Worm (Caenorhabditis elegans) whole organism, L1 larva: ENCODE results near the gene E02H1.5.

Experiments
- C04F5.9 ChIP-seq: sonication (generic microtip); optimal IDR thresholded peaks from 2 replicates; lab custom pipeline; 2016; ENCODE audit warnings: missing genetic modification characterization, missing compliant biosample characterization
- C16A3.4 ChIP-seq: fragments of 150-350 bp; optimal IDR thresholded peaks from 2 replicates; lab custom pipeline; 2014; ENCODE audit warnings: missing biosample characterization, missing genetic modification characterization
- C34B4.2 ChIP-seq: sonication (generic microtip); optimal IDR thresholded peaks from 2 replicates; lab custom pipeline; 2017; ENCODE audit warnings: mild to moderate bottlenecking, missing genetic modification characterization, missing compliant biosample characterization
- Y116A8C.19 ChIP-seq: sonication (generic microtip); optimal IDR thresholded peaks from 2 replicates; lab custom pipeline; 2016; ENCODE audit warnings: missing compliant biosample characterization, missing genetic modification characterization, borderline replicate concordance
- aha-1 ChIP-seq: fragments of 150-350 bp; optimal IDR thresholded peaks from 2 replicates; lab custom pipeline; 2014; ENCODE audit warnings: missing biosample characterization, missing genetic modification characterization
- alr-1 ChIP-seq: fragments of 200-800 bp; sonication (Bioruptor generic); optimal IDR thresholded peaks from 2 replicates; lab custom pipeline; 2018; ENCODE audit warnings: borderline replicate concordance, mild to moderate bottlenecking, missing genetic modification characterization, missing compliant biosample characterization
- ama-1 ChIP-seq: fragments of 150-350 bp; optimal IDR thresholded peaks from 2 replicates; lab custom pipeline; 2014
- blmp-1 ChIP-seq: fragments of 150-350 bp; optimal IDR thresholded peaks from 2 replicates; lab custom pipeline; 2014; ENCODE audit warnings: missing biosample characterization, missing genetic modification characterization
- ceh-63 ChIP-seq: fragments of 200-800 bp; sonication (Bioruptor generic); optimal IDR thresholded peaks from 2 replicates; lab custom pipeline; 2018; ENCODE audit warnings: mild to moderate bottlenecking, missing genetic modification characterization, missing compliant biosample characterization
- ceh-82 ChIP-seq, 3 experiments: fragments of 150-350 bp in 1 of 3; sonication (generic microtip) in 2 of 3; optimal IDR thresholded peaks; 2 replicates each; lab custom pipeline; 2014 to 2017; ENCODE audit warnings: missing biosample characterization in 3 of 3, missing genetic modification characterization in 3 of 3
- ces-1 ChIP-seq: fragments of 150-350 bp; optimal IDR thresholded peaks from 2 replicates; lab custom pipeline; 2014; ENCODE audit warnings: missing biosample characterization, missing genetic modification reagents, missing genetic modification characterization
- dpl-1 ChIP-seq, 3 experiments: fragments of 150-350 bp in 2 of 3; sonication (generic microtip) in 1 of 3; optimal IDR thresholded peaks; 2 replicates each; lab custom pipeline; 2014 to 2017; ENCODE audit warnings: missing biosample characterization in 3 of 3, missing genetic modification characterization in 3 of 3, missing genetic modification reagents in 3 of 3
- efl-1 ChIP-seq, 4 experiments: fragments of 150-350 bp; optimal IDR thresholded peaks in 3 of 4; peaks in 1 of 4; 1 replicate in 1 of 4; 2 replicates in 3 of 4; lab custom pipeline; 2014; ENCODE audit warnings: missing biosample characterization in 2 of 4, missing genetic modification characterization in 2 of 4, missing genetic modification reagents in 2 of 4
- elt-3 ChIP-seq, 6 experiments: fragments of 150-350 bp in 1 of 6; sonication (generic microtip); optimal IDR thresholded peaks; 2 replicates each; lab custom pipeline; 2017 to 2018; ENCODE audit warnings: missing biosample characterization in 6 of 6, missing genetic modification characterization in 6 of 6, inconsistent platforms in 1 of 6
- fkh-8 ChIP-seq: sonication (generic microtip); optimal IDR thresholded peaks from 2 replicates; lab custom pipeline; 2016; ENCODE audit warnings: mild to moderate bottlenecking, missing genetic modification characterization, missing compliant biosample characterization
- fos-1 ChIP-seq: fragments of 150-350 bp; optimal IDR thresholded peaks from 2 replicates; lab custom pipeline; 2014; ENCODE audit warnings: missing biosample characterization, missing genetic modification characterization
- hlh-4 ChIP-seq: sonication (generic microtip); optimal IDR thresholded peaks from 2 replicates; lab custom pipeline; 2016; ENCODE audit warnings: mild to moderate bottlenecking, missing genetic modification characterization, missing compliant biosample characterization
- jun-1 ChIP-seq: fragments of 150-350 bp; optimal IDR thresholded peaks from 2 replicates; lab custom pipeline; 2014; ENCODE audit warnings: missing biosample characterization, missing genetic modification reagents, missing genetic modification characterization
- lin-14 ChIP-seq: fragments of 200-800 bp; sonication (Bioruptor generic); optimal IDR thresholded peaks from 2 replicates; lab custom pipeline; 2018; ENCODE audit warnings: mild to moderate bottlenecking, missing genetic modification characterization, moderate library complexity, missing compliant biosample characterization
- lin-15B ChIP-seq: fragments of 150-350 bp; sonication (generic microtip); optimal IDR thresholded peaks from 3 replicates; lab custom pipeline; 2014; ENCODE audit warnings: missing biosample characterization, missing genetic modification characterization
- lin-35 ChIP-seq, 2 experiments: fragments of 150-350 bp; optimal IDR thresholded peaks; 2 replicates each; lab custom pipeline; 2014; ENCODE audit warnings: missing biosample characterization in 2 of 2, missing genetic modification characterization in 2 of 2, missing genetic modification reagents in 2 of 2
- lsy-2 ChIP-seq, 2 experiments: fragments of 150-350 bp; optimal IDR thresholded peaks; 2 replicates each; lab custom pipeline; 2014; ENCODE audit warnings: missing biosample characterization in 2 of 2, missing genetic modification characterization in 2 of 2
- mab-9 ChIP-seq: fragments of 200-800 bp; sonication (Bioruptor generic); IDR thresholded peaks from 2 replicates; pipeline ENCODE4 v1.3.6; 2022; ENCODE audit warnings: missing genetic modification reagents, missing genetic modification characterization, missing compliant biosample characterization
- mdl-1 ChIP-seq, 2 experiments: fragments of 150-350 bp; optimal IDR thresholded peaks; 2 replicates each; lab custom pipeline; 2014 to 2017; ENCODE audit warnings: missing biosample characterization in 2 of 2, missing genetic modification characterization in 2 of 2, inconsistent platforms in 1 of 2
- mep-1 ChIP-seq: fragments of 150-350 bp; optimal IDR thresholded peaks from 2 replicates; lab custom pipeline; 2014; ENCODE audit warnings: missing biosample characterization, missing genetic modification characterization
- nhr-20 ChIP-seq: sonication (generic microtip); optimal IDR thresholded peaks from 2 replicates; lab custom pipeline; 2016; ENCODE audit warnings: mild to moderate bottlenecking, missing genetic modification characterization, missing compliant biosample characterization
- nhr-28 ChIP-seq: fragments of 150-350 bp; optimal IDR thresholded peaks from 2 replicates; lab custom pipeline; 2014; ENCODE audit warnings: missing biosample characterization, missing genetic modification characterization
- nhr-71 ChIP-seq: sonication (generic microtip); optimal IDR thresholded peaks from 2 replicates; lab custom pipeline; 2016; ENCODE audit warnings: mild to moderate bottlenecking, missing genetic modification characterization, moderate library complexity, missing compliant biosample characterization
- nhr-85 ChIP-seq: sonication (generic microtip); peaks from one replicate; lab custom pipeline; 2016; ENCODE audit warnings: missing genetic modification characterization, inconsistent platforms, missing compliant biosample characterization
- nhr-90 ChIP-seq: sonication (generic microtip); optimal IDR thresholded peaks from 2 replicates; lab custom pipeline; 2016; ENCODE audit warnings: mild to moderate bottlenecking, missing genetic modification characterization, missing compliant biosample characterization; ENCODE audit not compliant: poor library complexity
- pag-3 ChIP-seq: sonication (generic microtip); optimal IDR thresholded peaks from 2 replicates; lab custom pipeline; 2017; ENCODE audit warnings: missing genetic modification characterization, mild to moderate bottlenecking, missing compliant biosample characterization, antibody characterized with exemption, borderline replicate concordance; ENCODE audit not compliant: insufficient read depth
- pqm-1 ChIP-seq: sonication (generic microtip); optimal IDR thresholded peaks from 3 replicates; lab custom pipeline; 2017; ENCODE audit warnings: missing biosample characterization, missing genetic modification characterization
- rnt-1 ChIP-seq: sonication (generic microtip); optimal IDR thresholded peaks from 2 replicates; lab custom pipeline; 2016; ENCODE audit warnings: mild to moderate bottlenecking, missing genetic modification characterization, moderate library complexity, missing compliant biosample characterization
- snu-23 ChIP-seq: sonication (generic microtip); optimal IDR thresholded peaks from 2 replicates; lab custom pipeline; 2016; ENCODE audit warnings: missing genetic modification characterization, missing compliant biosample characterization
- sup-37 ChIP-seq: fragments of 200-800 bp; sonication (Bioruptor generic); optimal IDR thresholded peaks from 2 replicates; lab custom pipeline; 2018; ENCODE audit warnings: mild to moderate bottlenecking, missing genetic modification characterization, missing compliant biosample characterization
- tbx-2 ChIP-seq: sonication (generic microtip); optimal IDR thresholded peaks from 2 replicates; lab custom pipeline; 2016; ENCODE audit warnings: missing genetic modification characterization, missing compliant biosample characterization
- unc-30 ChIP-seq: sonication (generic microtip); optimal IDR thresholded peaks from 2 replicates; lab custom pipeline; 2017; ENCODE audit warnings: missing biosample characterization, missing genetic modification characterization
- unc-86 ChIP-seq: sonication (generic microtip); optimal IDR thresholded peaks from 2 replicates; lab custom pipeline; 2016; ENCODE audit warnings: missing genetic modification characterization, missing compliant biosample characterization
- xbp-1 ChIP-seq: sonication (generic microtip); optimal IDR thresholded peaks from 2 replicates; lab custom pipeline; 2016; ENCODE audit warnings: missing genetic modification characterization, missing compliant biosample characterization
- ztf-4 ChIP-seq: fragments of 150-350 bp; optimal IDR thresholded peaks from 2 replicates; lab custom pipeline; 2014; ENCODE audit warnings: missing biosample characterization, missing genetic modification characterization

E02H1.5 gene

ce11 chrII:9621913-9622348 is 26.9 kb downstream of the E02H1.5 start:
- TF ChIP-seq efl-1 (optimal IDR thresholded peaks at IDR 0.05; lab: Kevin White, UChicago) (no peak), efl-1 (GFP tag; optimal IDR thresholded peaks at IDR 0.05 in 1 of 2; lab: Kevin White, UChicago) (peak in 1 of 2 experiments; percentile 94), blmp-1 (tag; lab: Kevin White, UChicago) (peak; percentile 23), lin-14 (GFP tag; lab: Kevin White, UChicago) (peak; percentile 39), aha-1 (tag; lab: Kevin White, UChicago) (no peak), C04F5.9 (tag; lab: Kevin White, UChicago) (no peak), lin-15B (tag; lab: Kevin White, UChicago) (no peak), lin-35 (GFP tag; optimal IDR thresholded peaks at IDR 0.05; lab: Kevin White, UChicago) (peak in 1 of 2 experiments; percentile 40), ztf-4 (no peak), fkh-8 (tag; lab: Kevin White, UChicago) (no peak), pqm-1 (tag; lab: Kevin White, UChicago) (no peak), nhr-90 (tag; lab: Kevin White, UChicago) (no peak), rnt-1 (tag; lab: Kevin White, UChicago) (no peak), nhr-71 (peak; percentile 44), jun-1 (no peak), tbx-2 (no peak), mab-9 (GFP tag; lab: Robert Waterston, UW) (no peak), nhr-85 (tag; lab: Kevin White, UChicago) (no peak), ama-1 (no peak), ceh-82 (tag; optimal IDR thresholded peaks at IDR 0.05; lab: Kevin White, UChicago) (no peak), nhr-28 (tag; lab: Kevin White, UChicago) (no peak), pag-3 (tag; lab: Kevin White, UChicago) (no peak), mdl-1 (tag; optimal IDR thresholded peaks at IDR 0.05; lab: Kevin White, UChicago) (peak in 1 of 2 experiments; percentile 74), fos-1 (tag; lab: Kevin White, UChicago) (no peak), unc-30 (tag; lab: Kevin White, UChicago) (no peak), alr-1 (tag; lab: Kevin White, UChicago) (no peak), nhr-20 (tag; lab: Kevin White, UChicago) (peak; percentile 9), Y116A8C.19 (tag; lab: Kevin White, UChicago) (no peak), elt-3 (tag; optimal IDR thresholded peaks at IDR 0.05; lab: Kevin White, UChicago) (no peak), sup-37 (GFP tag; lab: Kevin White, UChicago) (no peak), ces-1 (GFP tag; lab: Kevin White, UChicago) (no peak)

- TF ChIP-seq nhr-71: peak; percentile 6
- no peak for TF ChIP-seq hlh-4 (tag; lab: Kevin White, UChicago)
- no peak for TF ChIP-seq nhr-85 (tag; lab: Kevin White, UChicago)
- TF ChIP-seq C16A3.4 (tag; lab: Kevin White, UChicago): peak; percentile 27
- peak in 1 of 2 experiments; percentile 25 for TF ChIP-seq lin-35 (GFP tag; optimal IDR thresholded peaks at IDR 0.05; lab: Kevin White, UChicago)
- TF ChIP-seq mep-1 (tag; lab: Kevin White, UChicago): peak; percentile 22
- peak; percentile 14 to 46 for TF ChIP-seq lsy-2 (tag; optimal IDR thresholded peaks at IDR 0.05; lab: Kevin White, UChicago)
- peak in 2 of 3 experiments; percentile 10 to 39 for TF ChIP-seq dpl-1 (GFP tag; optimal IDR thresholded peaks at IDR 0.05; lab: Kevin White, UChicago)
- peak; percentile 22 for TF ChIP-seq blmp-1 (tag; lab: Kevin White, UChicago)
- TF ChIP-seq ceh-63 (GFP tag; lab: Kevin White, UChicago): no peak
- peak in 1 of 6 experiments; percentile 33 for TF ChIP-seq elt-3 (tag; optimal IDR thresholded peaks at IDR 0.05; lab: Kevin White, UChicago)
- TF ChIP-seq C34B4.2: no peak
- TF ChIP-seq nhr-20 (tag; lab: Kevin White, UChicago): peak; percentile 3
- TF ChIP-seq lin-14 (GFP tag; lab: Kevin White, UChicago): peak; percentile 19
- TF ChIP-seq efl-1 (optimal IDR thresholded peaks at IDR 0.05; lab: Kevin White, UChicago): peak in 1 of 2 experiments; percentile 26
- peak; percentile 9 to 12 for TF ChIP-seq efl-1 (GFP tag; optimal IDR thresholded peaks at IDR 0.05 in 1 of 2; lab: Kevin White, UChicago)
- TF ChIP-seq unc-86 (tag; lab: Kevin White, UChicago): no peak
- no peak for TF ChIP-seq snu-23 (GFP tag; lab: Kevin White, UChicago)
- peak; percentile 98 for TF ChIP-seq xbp-1 (tag; lab: Kevin White, UChicago)
- TF ChIP-seq, all 84 proteins: peak for 12
These were observed 29.2 kb downstream of the E02H1.5 start, which contains the start of the genes dnj-20 and ZK1307.8 for ce11 chrII:9624110-9624695. dnj-20 (minus strand) TSS chrII:9624176. ZK1307.8 (plus strand) TSS chrII:9624613.
